Worm (Caenorhabditis elegans): ENCODE results near the gene sru-15.

The sru-15 gene

DNA sequence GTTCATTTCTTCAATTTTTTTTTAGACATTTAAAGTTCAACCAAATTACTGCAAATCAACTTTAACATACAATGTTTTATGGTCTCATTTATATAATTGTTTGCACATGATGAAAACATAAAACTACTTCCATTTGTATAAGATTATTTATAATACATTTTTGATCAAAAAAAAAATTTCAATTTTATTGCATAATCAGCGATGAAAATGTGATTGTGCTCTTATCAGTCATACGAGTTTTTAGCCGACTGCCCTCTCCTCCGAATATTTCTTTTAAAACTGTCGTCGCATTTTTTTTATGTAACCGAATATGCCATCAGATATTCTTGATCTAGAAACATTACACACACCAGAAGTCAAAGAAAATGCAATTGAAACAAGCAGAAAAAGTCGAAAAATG, 44.4 kb downstream of the sru-15 start, which contains the start of gene F08A7.1:
Gene F08A7.1, plus strand, starts transcription at position 191 of the 400 bp plus-strand sequence.
- no peak for TF ChIP-seq him-1 (tag; optimal IDR thresholded peaks at IDR 0.05)
- no peak for TF ChIP-seq dao-5 (tag; optimal IDR thresholded peaks at IDR 0.05)
- TF ChIP-seq W03F9.2 (tag; optimal IDR thresholded peaks at IDR 0.05), result no peak

DNA sequence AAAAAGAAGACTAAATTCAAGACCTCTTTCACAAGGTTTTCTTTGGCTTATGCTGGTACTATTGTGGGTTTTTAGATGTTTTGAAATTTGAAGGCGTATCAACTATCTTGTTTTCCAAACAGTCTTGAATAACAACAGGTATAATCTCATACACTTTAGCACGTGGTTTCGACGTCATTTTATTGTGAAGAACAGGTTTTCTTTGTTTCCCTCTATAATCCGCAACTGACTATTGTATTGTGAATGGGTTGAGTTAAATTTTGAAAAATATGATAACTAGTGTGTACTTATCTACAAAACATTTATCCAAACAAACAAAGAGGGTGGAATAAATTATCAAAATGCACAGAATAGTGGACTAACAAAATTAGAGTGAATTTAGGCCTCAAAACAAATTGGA, 45.2 kb downstream of the sru-15 start:
- TF ChIP-seq W03F9.2 (tag; optimal IDR thresholded peaks at IDR 0.05) (no peak), dao-5 (tag; optimal IDR thresholded peaks at IDR 0.05) (no peak), him-1 (tag; optimal IDR thresholded peaks at IDR 0.05) (no peak)

DNA sequence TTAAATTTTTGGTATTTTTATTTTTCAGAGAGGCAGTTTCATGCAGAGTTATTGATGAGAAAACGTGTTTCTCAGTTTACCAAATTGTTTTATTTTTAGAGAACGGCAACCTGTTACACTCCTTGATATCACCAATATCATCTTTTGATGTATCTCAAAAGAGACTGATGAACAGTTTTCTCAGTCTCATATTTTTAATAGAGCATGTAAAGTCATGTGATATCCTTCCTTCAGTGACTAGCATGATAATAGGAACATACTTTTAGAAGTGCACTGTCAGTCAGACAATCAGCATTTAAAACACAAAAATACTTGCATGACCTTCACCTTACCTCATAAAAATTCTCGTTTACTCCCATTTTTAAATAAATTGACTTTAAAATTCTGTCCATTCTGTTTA, 46.5 kb downstream of the sru-15 start, which contains the start of gene F11E6.11:
Gene F11E6.11, plus strand, starts transcription at position 325 of the 400 bp plus-strand sequence.
- TF ChIP-seq him-1 (tag; optimal IDR thresholded peaks at IDR 0.05) (no peak), dao-5 (tag; optimal IDR thresholded peaks at IDR 0.05) (no peak), W03F9.2 (tag; optimal IDR thresholded peaks at IDR 0.05) (no peak)

All from whole organism, L4/young adult.